Worm (Caenorhabditis elegans): ENCODE data around the gene sdhb-1.

DNA sequence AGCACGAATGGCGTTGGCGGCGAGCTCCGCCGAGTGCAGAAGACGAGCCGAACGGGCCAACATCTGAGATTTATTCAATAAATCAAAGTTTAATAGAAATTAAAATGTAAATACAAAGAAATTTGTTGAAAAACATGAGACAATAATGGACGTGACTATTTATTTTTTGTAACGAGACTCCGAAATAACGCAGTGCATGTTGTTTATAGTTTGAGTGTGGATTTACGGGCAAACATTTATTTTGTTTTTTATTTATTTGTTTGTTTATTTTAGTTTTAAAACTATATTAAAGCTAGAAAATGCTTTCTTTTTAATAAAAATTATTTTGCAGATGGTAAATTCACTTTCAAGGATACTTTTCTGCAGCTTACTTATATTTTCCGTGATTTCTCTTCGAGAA, at the start of gene sdhb-1, which contains the start of gene cup-15:
- no peak for TF ChIP-seq med-1 (GFP tag; optimal IDR thresholded peaks at IDR 0.05; ENCODE audit: insufficient read depth)
- no peak for TF ChIP-seq ref-1 (GFP tag; conservative IDR thresholded peaks at IDR 0.05)
- TF ChIP-seq flt-1 (GFP tag; IDR thresholded peaks at IDR 0.05) = no peak
- TF ChIP-seq T22C8.4 (GFP tag; IDR thresholded peaks at IDR 0.05) = no peak
- TF ChIP-seq klf-2 (GFP tag; conservative IDR thresholded peaks at IDR 0.05) = no peak
- no peak for TF ChIP-seq cog-1 (tag; optimal IDR thresholded peaks at IDR 0.05)

Data from whole organism, midembryonic.